Worm (Caenorhabditis elegans): ENCODE results near the gene slc-36.5.

Gene slc-36.5

DNA sequence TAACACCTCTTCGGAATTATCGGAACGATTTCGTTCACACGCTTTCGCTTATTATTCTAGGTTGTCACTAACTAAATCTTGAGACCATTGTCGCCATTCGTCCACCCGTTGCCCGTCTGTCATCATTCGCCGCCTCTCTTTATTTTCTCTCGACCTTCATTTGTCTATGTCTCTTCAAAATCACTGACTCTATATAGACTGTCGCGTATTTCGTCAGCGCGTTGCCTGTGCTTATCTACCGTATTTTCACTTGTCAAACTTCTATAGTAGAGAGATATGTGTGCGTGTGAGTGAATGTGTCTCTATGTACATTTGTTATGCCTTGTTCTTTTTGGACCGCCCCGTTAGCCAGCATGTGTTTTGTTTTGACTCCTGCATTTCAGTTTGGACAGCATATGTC, 47.7 kb downstream of the slc-36.5 start:
- TF ChIP-seq nhr-10 (tag; optimal IDR thresholded peaks at IDR 0.05) (peak; percentile 0), mep-1 (tag; optimal IDR thresholded peaks at IDR 0.05) (peak; percentile 31), spr-1 (tag; optimal IDR thresholded peaks at IDR 0.05) (no peak), zfp-2 (tag; optimal IDR thresholded peaks at IDR 0.05) (no peak), ceh-32 (tag; optimal IDR thresholded peaks at IDR 0.05; ENCODE audit: poor library complexity) (no peak), fos-1 (tag; optimal IDR thresholded peaks at IDR 0.05) (no peak), lin-13 (GFP tag; optimal IDR thresholded peaks at IDR 0.05) (peak; percentile 10), mxl-3 (GFP tag; optimal IDR thresholded peaks at IDR 0.05) (peak; percentile 82), tra-1 (GFP tag; IDR thresholded peaks at IDR 0.05) (0 out of 2 replicates have a peak, but pooled peaks have one; percentile 38), daf-12 (tag; optimal IDR thresholded peaks at IDR 0.05) (no peak), dmd-9 (GFP tag; IDR thresholded peaks at IDR 0.05) (no peak), mes-2 (tag; optimal IDR thresholded peaks at IDR 0.05; ENCODE audit: poor library complexity, severe bottlenecking) (peak; percentile 10), hlh-11 (tag; optimal IDR thresholded peaks at IDR 0.05) (peak; percentile 79), php-3 (GFP tag; IDR thresholded peaks at IDR 0.05) (no peak), Y5F2A.4 (GFP tag; optimal IDR thresholded peaks at IDR 0.05) (no peak), pha-4 (GFP tag; IDR thresholded peaks at IDR 0.05) (no peak), pha-4 (tag; optimal IDR thresholded peaks at IDR 0.05) (no peak), F37D6.2 (tag; optimal IDR thresholded peaks at IDR 0.05) (no peak), hif-1 (tag; optimal IDR thresholded peaks at IDR 0.05) (no peak), nhr-48 (tag; optimal IDR thresholded peaks at IDR 0.05) (no peak), lim-7 (GFP tag; IDR thresholded peaks at IDR 0.05) (no peak), pqm-1 (tag; optimal IDR thresholded peaks at IDR 0.05) (peak; percentile 55), unc-39 (tag; optimal IDR thresholded peaks at IDR 0.05) (no peak), dve-1 (tag; optimal IDR thresholded peaks at IDR 0.05; ENCODE audit: insufficient read depth) (peak; percentile 66), snpc-1.2 (GFP tag; IDR thresholded peaks at IDR 0.05) (no peak), egl-27 (tag; optimal IDR thresholded peaks at IDR 0.05) (no peak), cey-2 (tag; optimal IDR thresholded peaks at IDR 0.05; ENCODE audit: borderline replicate concordance, insufficient read depth) (no peak), hlh-30 (tag; optimal IDR thresholded peaks at IDR 0.05; ENCODE audit: insufficient read depth) (peak; percentile 72), zip-11 (GFP tag; IDR thresholded peaks at IDR 0.05) (no peak), Y75B8A.6 (GFP tag; IDR thresholded peaks at IDR 0.05) (no peak), lin-15B (tag; optimal IDR thresholded peaks at IDR 0.05) (no peak), lin-39 (tag; optimal IDR thresholded peaks at IDR 0.05) (no peak), unc-62 (GFP tag; optimal IDR thresholded peaks at IDR 0.05 in 1 of 2) (peak in 1 of 2 experiments; percentile 99), unc-62 (tag; optimal IDR thresholded peaks at IDR 0.05) (no peak), nhr-102 (tag; optimal IDR thresholded peaks at IDR 0.05) (no peak), daf-8 (GFP tag; IDR thresholded peaks at IDR 0.05) (no peak), lin-29 (GFP tag; IDR thresholded peaks at IDR 0.05) (no peak), nhr-41 (GFP tag; IDR thresholded peaks at IDR 0.05) (no peak), ceh-28 (tag; optimal IDR thresholded peaks at IDR 0.05) (no peak), mdl-1 (tag; optimal IDR thresholded peaks at IDR 0.05) (peak in 1 of 2 experiments; percentile 29), aly-2 (tag; optimal IDR thresholded peaks at IDR 0.05) (no peak), duxl-1 (tag; optimal IDR thresholded peaks at IDR 0.05; ENCODE audit: poor library complexity) (no peak), zfp-3 (GFP tag; conservative IDR thresholded peaks at IDR 0.05) (no peak), nhr-77 (tag; optimal IDR thresholded peaks at IDR 0.05) (no peak), fkh-10 (GFP tag; optimal IDR thresholded peaks at IDR 0.05) (no peak), nhr-25 (tag; optimal IDR thresholded peaks at IDR 0.05; ENCODE audit: borderline replicate concordance, insufficient read depth) (peak; percentile 28), nhr-76 (tag; optimal IDR thresholded peaks at IDR 0.05) (no peak), F49E8.2 (tag; optimal IDR thresholded peaks at IDR 0.05; ENCODE audit: borderline replicate concordance) (no peak), lsy-2 (tag; optimal IDR thresholded peaks at IDR 0.05) (peak; percentile 44 to 51), ceh-62 (tag; optimal IDR thresholded peaks at IDR 0.05) (no peak), sdz-12 (GFP tag; optimal IDR thresholded peaks at IDR 0.05) (no peak)
